Worm (Caenorhabditis elegans) whole organism, mixed stage, embryonic: ENCODE results near the gene vmo-1.
"Not testable (repeated sequence)": the region's sequence is repeated elsewhere in the genome, so short reads cannot be mapped to it uniquely, and the experiment has no call there.

Experiments
- bed-3 ChIP-seq: fragments of 200-800 bp; sonication (Bioruptor generic); optimal IDR thresholded peaks from 3 replicates; lab custom pipeline; 2018; ENCODE audit warnings: mild to moderate bottlenecking, missing genetic modification characterization, moderate library complexity, missing compliant biosample characterization
- ceh-39 ChIP-seq: fragments of 150-350 bp; optimal IDR thresholded peaks from 2 replicates; lab custom pipeline; 2014; ENCODE audit warnings: missing biosample characterization, missing genetic modification characterization
- ceh-43 ChIP-seq: fragments of 200-800 bp; sonication (Bioruptor generic); optimal IDR thresholded peaks from 2 replicates; lab custom pipeline; 2018; ENCODE audit warnings: mild to moderate bottlenecking, missing genetic modification characterization, moderate library complexity, missing compliant biosample characterization
- ceh-83 ChIP-seq: fragments of 200-800 bp; sonication (Bioruptor generic); optimal IDR thresholded peaks from 2 replicates; lab custom pipeline; 2018; ENCODE audit warnings: mild to moderate bottlenecking, missing genetic modification characterization, missing compliant biosample characterization
- cnd-1 ChIP-seq: fragments of 200-800 bp; sonication (Bioruptor generic); optimal IDR thresholded peaks from 2 replicates; lab custom pipeline; 2018; ENCODE audit warnings: mild to moderate bottlenecking, missing genetic modification characterization, missing compliant biosample characterization
- drap-1 ChIP-seq: fragments of 200-800 bp; sonication (Bioruptor generic); optimal IDR thresholded peaks from 3 replicates; lab custom pipeline; 2018; ENCODE audit warnings: mild to moderate bottlenecking, missing genetic modification characterization, missing compliant biosample characterization
- elt-1 ChIP-seq: sonication (generic microtip); optimal IDR thresholded peaks from 2 replicates; lab custom pipeline; 2017; ENCODE audit warnings: missing genetic modification characterization, mild to moderate bottlenecking, missing compliant biosample characterization, antibody characterized with exemption, moderate library complexity, borderline replicate concordance; ENCODE audit not compliant: insufficient read depth
- elt-3 ChIP-seq: fragments of 150-350 bp; optimal IDR thresholded peaks from 2 replicates; lab custom pipeline; 2014; ENCODE audit warnings: missing biosample characterization, missing genetic modification characterization
- ham-2 ChIP-seq: fragments of 200-800 bp; sonication (Bioruptor generic); optimal IDR thresholded peaks from 2 replicates; lab custom pipeline; 2018; ENCODE audit warnings: mild to moderate bottlenecking, missing genetic modification characterization, missing compliant biosample characterization
- lin-13 ChIP-seq: fragments of 150-350 bp; optimal IDR thresholded peaks from 2 replicates; lab custom pipeline; 2014; ENCODE audit warnings: missing biosample characterization, missing genetic modification characterization
- lin-32 ChIP-seq: fragments of 200-800 bp; sonication (Bioruptor generic); optimal IDR thresholded peaks from 2 replicates; lab custom pipeline; 2018; ENCODE audit warnings: mild to moderate bottlenecking, missing genetic modification characterization, missing compliant biosample characterization
- lsy-2 ChIP-seq: fragments of 150-350 bp; optimal IDR thresholded peaks from 2 replicates; lab custom pipeline; 2014; ENCODE audit warnings: missing biosample characterization, missing genetic modification characterization
- mab-5 ChIP-seq: fragments of 150-350 bp; optimal IDR thresholded peaks from 2 replicates; lab custom pipeline; 2014; ENCODE audit warnings: missing biosample characterization, missing genetic modification characterization
- mep-1 ChIP-seq: fragments of 150-350 bp; optimal IDR thresholded peaks from 2 replicates; lab custom pipeline; 2017; ENCODE audit warnings: missing biosample characterization, missing genetic modification reagents, missing genetic modification characterization, inconsistent platforms
- mls-2 ChIP-seq: sonication (generic microtip); optimal IDR thresholded peaks from 2 replicates; lab custom pipeline; 2016; ENCODE audit warnings: mild to moderate bottlenecking, missing genetic modification characterization, moderate library complexity, missing compliant biosample characterization
- nhr-2 ChIP-seq: fragments of 150-350 bp; optimal IDR thresholded peaks from 2 replicates; lab custom pipeline; 2014; ENCODE audit warnings: missing biosample characterization, missing genetic modification characterization
- nhr-237 ChIP-seq: fragments of 150-350 bp; optimal IDR thresholded peaks from 2 replicates; lab custom pipeline; 2014; ENCODE audit warnings: missing biosample characterization, missing genetic modification characterization
- nhr-28 ChIP-seq: fragments of 150-350 bp; optimal IDR thresholded peaks from 2 replicates; lab custom pipeline; 2014; ENCODE audit warnings: missing biosample characterization, missing genetic modification characterization
- pha-4 ChIP-seq: fragments of 150-350 bp; optimal IDR thresholded peaks from 2 replicates; lab custom pipeline; 2018; ENCODE audit warnings: missing biosample characterization, missing genetic modification reagents, missing genetic modification characterization
- sem-2 ChIP-seq: fragments of 200-800 bp; sonication (Bioruptor generic); optimal IDR thresholded peaks from 2 replicates; lab custom pipeline; 2018; ENCODE audit warnings: mild to moderate bottlenecking, missing genetic modification characterization, missing compliant biosample characterization
- snpc-4 ChIP-seq: fragments of 150-350 bp; optimal IDR thresholded peaks from 2 replicates; lab custom pipeline; 2014; ENCODE audit warnings: missing biosample characterization, missing genetic modification characterization
- tbx-8 ChIP-seq: fragments of 200-800 bp; sonication (Bioruptor generic); optimal IDR thresholded peaks from 2 replicates; lab custom pipeline; 2018; ENCODE audit warnings: mild to moderate bottlenecking, missing genetic modification characterization, moderate library complexity, missing compliant biosample characterization
- unc-120 ChIP-seq: sonication (generic microtip); optimal IDR thresholded peaks from 2 replicates; lab custom pipeline; 2017; ENCODE audit warnings: missing genetic modification characterization, missing compliant biosample characterization; ENCODE audit not compliant: poor library complexity, severe bottlenecking
- unc-62 ChIP-seq: fragments of 150-350 bp; optimal IDR thresholded peaks from 2 replicates; lab custom pipeline; 2014; ENCODE audit warnings: missing biosample characterization, missing genetic modification reagents, missing genetic modification characterization
- zip-8 ChIP-seq: fragments of 150-350 bp; optimal IDR thresholded peaks from 2 replicates; lab custom pipeline; 2014; ENCODE audit warnings: missing biosample characterization, missing genetic modification characterization
- ztf-11 ChIP-seq: fragments of 150-350 bp; optimal IDR thresholded peaks from 2 replicates; lab custom pipeline; 2014; ENCODE audit warnings: missing biosample characterization, missing genetic modification characterization

vmo-1 gene

ce11 chrV:20513661-20514060 is 39.2 kb downstream of the vmo-1 start, which contains the start of gene Y38H6C.8:
Y38H6C.8 (plus strand) TSS chrV:20513961.
- not testable (repeated sequence) for TF ChIP-seq pha-4 (tag; lab: Kevin White, UChicago); tbx-8 (GFP tag; lab: Kevin White, UChicago); mls-2 (tag; lab: Kevin White, UChicago)

- TF ChIP-seq drap-1 (GFP tag; lab: Kevin White, UChicago) (no peak), elt-1 (tag; lab: Kevin White, UChicago) (no peak), ham-2 (GFP tag; lab: Kevin White, UChicago) (no peak), cnd-1 (tag; lab: Kevin White, UChicago) (no peak), lsy-2 (no peak), tbx-8 (GFP tag; lab: Kevin White, UChicago) (no peak), ceh-43 (GFP tag; lab: Kevin White, UChicago) (no peak), bed-3 (no peak), unc-120 (tag; lab: Kevin White, UChicago) (no peak), sem-2 (GFP tag; lab: Kevin White, UChicago) (no peak), lin-13 (no peak), nhr-28 (tag; lab: Kevin White, UChicago) (no peak), lin-32 (GFP tag; lab: Kevin White, UChicago) (no peak), pha-4 (tag; lab: Kevin White, UChicago) (no peak), ztf-11 (tag; lab: Kevin White, UChicago) (no peak), snpc-4 (tag; lab: Kevin White, UChicago) (no peak), nhr-2 (tag; lab: Kevin White, UChicago) (no peak), zip-8 (no peak), ceh-39 (tag; lab: Kevin White, UChicago) (no peak)
Measured at ce11 chrV:20509427-20509826, 43.4 kb downstream of the vmo-1 start.

ce11 chrV:20506542-20506941 is 46.3 kb downstream of the vmo-1 start:
- TF ChIP-seq cnd-1 (tag; lab: Kevin White, UChicago): no peak
- no peak for TF ChIP-seq mls-2 (tag; lab: Kevin White, UChicago)
- no peak for TF ChIP-seq nhr-28 (tag; lab: Kevin White, UChicago)
- TF ChIP-seq zip-8: no peak
- no peak for TF ChIP-seq ceh-39 (tag; lab: Kevin White, UChicago)
- TF ChIP-seq nhr-237 (tag; lab: Kevin White, UChicago): no peak
- no peak for TF ChIP-seq unc-120 (tag; lab: Kevin White, UChicago)
- no peak for TF ChIP-seq bed-3
- TF ChIP-seq ceh-83 (GFP tag; lab: Kevin White, UChicago): no peak
- no peak for TF ChIP-seq unc-62 (GFP tag; lab: Kevin White, UChicago)
- TF ChIP-seq nhr-2 (tag; lab: Kevin White, UChicago): no peak
- no peak for TF ChIP-seq sem-2 (GFP tag; lab: Kevin White, UChicago)
- no peak for TF ChIP-seq snpc-4 (tag; lab: Kevin White, UChicago)
- TF ChIP-seq mab-5 (tag; lab: Kevin White, UChicago): no peak
- no peak for TF ChIP-seq mep-1 (tag; lab: Kevin White, UChicago)
- no peak for TF ChIP-seq lin-32 (GFP tag; lab: Kevin White, UChicago)
- no peak for TF ChIP-seq elt-3 (tag; lab: Kevin White, UChicago)

- no peak for TF ChIP-seq lsy-2
Measured at ce11 chrV:20504997-20505396, 47.9 kb downstream of the vmo-1 start, which contains the start of gene Y38H6C.4. Y38H6C.4 (minus strand) TSS chrV:20505097.
